Worm (Caenorhabditis elegans) whole organism, early embryonic: Measurements from ENCODE around the gene aly-3.

Experiments
- ama-1 ChIP-seq: fragments of 150-350 bp; optimal IDR thresholded peaks from 2 replicates; lab custom pipeline; 2014
- flt-1 ChIP-seq: fragments of 200-800 bp; sonication (Bioruptor generic); IDR thresholded peaks from 2 replicates; pipeline ENCODE4 v1.3.6; 2022; ENCODE audit warnings: missing genetic modification characterization, missing compliant biosample characterization
- pes-1 ChIP-seq: fragments of 200-800 bp; sonication (Bioruptor generic); IDR thresholded peaks from 2 replicates; pipeline ENCODE4 v1.3.6; 2022; ENCODE audit warnings: missing genetic modification reagents, missing genetic modification characterization, missing compliant biosample characterization
- scrt-1 ChIP-seq: fragments of 200-800 bp; sonication (Bioruptor generic); IDR thresholded peaks from 2 replicates; pipeline ENCODE4 v1.3.6; 2022; ENCODE audit warnings: missing genetic modification characterization, missing compliant biosample characterization
- tbx-37 ChIP-seq: fragments of 200-800 bp; sonication (Bioruptor generic); conservative IDR thresholded peaks from 2 replicates; pipeline ENCODE4 v1.3.6; 2022; ENCODE audit warnings: missing genetic modification reagents, missing genetic modification characterization, missing compliant biosample characterization

ce11 chrIV:12114498-12114897 lies 8.6 kb upstream of the aly-3 start:
- TF ChIP-seq scrt-1: no peak
- TF ChIP-seq ama-1 (lab: Kevin White, UChicago): no peak
- TF ChIP-seq flt-1 (GFP tag; lab: Robert Waterston, UW): no peak
- TF ChIP-seq pes-1: no peak
- TF ChIP-seq tbx-37 (GFP tag; lab: Robert Waterston, UW): no peak
